Fruit fly (Drosophila melanogaster) whole organism, adult: ENCODE results near the gene GstD9.

Source experiments
- CG11617 ChIP-seq: fragments of 200-800 bp; sonication (Bioruptor generic); optimal IDR thresholded peaks from 2 replicates; lab custom pipeline; 2017; ENCODE audit warnings: mild to moderate bottlenecking, missing biosample characterization, missing genetic modification reagents, missing genetic modification characterization
- CG12768 ChIP-seq: fragments of 200-800 bp; sonication (Bioruptor generic); optimal IDR thresholded peaks from 2 replicates; lab custom pipeline; 2017; ENCODE audit warnings: missing biosample characterization, missing genetic modification characterization, mild to moderate bottlenecking, moderate library complexity, missing genetic modification reagents
- CG14711 ChIP-seq: fragments of 200-800 bp; sonication (Bioruptor generic); optimal IDR thresholded peaks from 2 replicates; lab custom pipeline; 2018; ENCODE audit warnings: missing biosample characterization, mild to moderate bottlenecking, missing genetic modification characterization, moderate library complexity
- CG1620 ChIP-seq: fragments of 200-800 bp; sonication (Bioruptor generic); optimal IDR thresholded peaks from 2 replicates; lab custom pipeline; 2016; ENCODE audit warnings: missing biosample characterization, missing genetic modification characterization
- CG33017 ChIP-seq: fragments of 200-800 bp; sonication (Bioruptor generic); optimal IDR thresholded peaks from 2 replicates; lab custom pipeline; 2018; ENCODE audit warnings: missing biosample characterization, mild to moderate bottlenecking, missing genetic modification characterization, moderate library complexity
- CG5204 ChIP-seq: fragments of 200-800 bp; sonication (Bioruptor generic); optimal IDR thresholded peaks from 2 replicates; lab custom pipeline; 2016; ENCODE audit warnings: missing biosample characterization, missing genetic modification characterization
- CG7045 ChIP-seq: fragments of 200-800 bp; sonication (Bioruptor generic); optimal IDR thresholded peaks from 2 replicates; lab custom pipeline; 2017; ENCODE audit warnings: missing biosample characterization, mild to moderate bottlenecking, missing genetic modification characterization
- CG7101 ChIP-seq: fragments of 200-800 bp; sonication (Bioruptor generic); optimal IDR thresholded peaks from 2 replicates; lab custom pipeline; 2018; ENCODE audit warnings: missing biosample characterization, mild to moderate bottlenecking, missing genetic modification characterization, moderate library complexity
- Clk ChIP-seq: fragments of 200-800 bp; sonication (Bioruptor generic); optimal IDR thresholded peaks from 2 replicates; lab custom pipeline; 2017; ENCODE audit warnings: missing biosample characterization, missing genetic modification characterization
- Crg-1 ChIP-seq: fragments of 200-800 bp; sonication (Bioruptor generic); optimal IDR thresholded peaks from 2 replicates; lab custom pipeline; 2016; ENCODE audit warnings: missing biosample characterization, missing genetic modification characterization
- Hr96 ChIP-seq: fragments of 200-800 bp; sonication (Bioruptor generic); optimal IDR thresholded peaks from 2 replicates; lab custom pipeline; 2016; ENCODE audit warnings: missing biosample characterization, missing genetic modification characterization
- Mnt ChIP-seq: fragments of 200-800 bp; sonication (Bioruptor generic); optimal IDR thresholded peaks from 2 replicates; lab custom pipeline; 2016; ENCODE audit warnings: missing biosample characterization, mild to moderate bottlenecking, missing genetic modification characterization
- bab1 ChIP-seq: fragments of 200-800 bp; sonication (Bioruptor generic); optimal IDR thresholded peaks from 3 replicates; lab custom pipeline; 2019; ENCODE audit warnings: missing biosample characterization, mild to moderate bottlenecking, missing genetic modification characterization, moderate library complexity
- cic ChIP-seq: fragments of 200-800 bp; sonication (Bioruptor generic); optimal IDR thresholded peaks from 2 replicates; lab custom pipeline; 2017; ENCODE audit warnings: missing biosample characterization, mild to moderate bottlenecking, missing genetic modification characterization, moderate library complexity
- cnc ChIP-seq, 2 experiments: fragments of >200 bp; optimal IDR thresholded peaks; 2 replicates each; lab custom pipeline; 2017
- kay ChIP-seq: fragments of 200-800 bp; sonication (Bioruptor generic); peaks from one replicate; lab custom pipeline; 2016; ENCODE audit warnings: missing biosample characterization, missing genetic modification characterization, borderline replicate concordance
- ovo ChIP-seq: fragments of 200-800 bp; sonication (Bioruptor generic); optimal IDR thresholded peaks from 2 replicates; lab custom pipeline; 2016; ENCODE audit warnings: missing biosample characterization, missing genetic modification characterization
- pad ChIP-seq: fragments of 200-800 bp; sonication (Bioruptor generic); optimal IDR thresholded peaks from 3 replicates; lab custom pipeline; 2017; ENCODE audit warnings: missing biosample characterization, missing genetic modification characterization, mild to moderate bottlenecking, moderate library complexity, missing genetic modification reagents
- tj ChIP-seq: fragments of 200-800 bp; sonication (Bioruptor generic); optimal IDR thresholded peaks from 3 replicates; lab custom pipeline; 2017; ENCODE audit warnings: missing biosample characterization, mild to moderate bottlenecking, missing genetic modification characterization, moderate library complexity
- toe ChIP-seq: fragments of 200-800 bp; sonication (Bioruptor generic); optimal IDR thresholded peaks from 2 replicates; lab custom pipeline; 2016; ENCODE audit warnings: missing biosample characterization, missing genetic modification characterization

Gene GstD9

dm6 chr3R:12367464-12367863 is at the start of gene GstD9:
Gene GstD9, minus strand, starts transcription at chr3R:12367564.
- TF ChIP-seq CG33017 = no peak
- TF ChIP-seq CG7045 (GFP tag; lab: Kevin White, UChicago) = no peak
- TF ChIP-seq CG14711 (tag; lab: Kevin White, UChicago) = no peak
- TF ChIP-seq toe (GFP tag; lab: Kevin White, UChicago) = no peak
- no peak for TF ChIP-seq bab1 (GFP tag; lab: Kevin White, UChicago)
- no peak for TF ChIP-seq ovo (GFP tag; lab: Kevin White, UChicago)
- no peak for TF ChIP-seq tj
- TF ChIP-seq CG11617 = no peak
- TF ChIP-seq Clk (GFP tag; lab: Kevin White, UChicago) = no peak
- TF ChIP-seq CG12768 = no peak
- no peak for TF ChIP-seq pad (GFP tag; lab: Kevin White, UChicago)
- no peak for TF ChIP-seq cnc (optimal IDR thresholded peaks at IDR 0.05; lab: Kevin White, UChicago)
- TF ChIP-seq kay = no peak
- TF ChIP-seq Hr96 = no peak
- TF ChIP-seq CG1620 = no peak
- TF ChIP-seq cic (GFP tag; lab: Kevin White, UChicago) = no peak
- TF ChIP-seq CG5204 (GFP tag; lab: Kevin White, UChicago) = no peak

DNA sequence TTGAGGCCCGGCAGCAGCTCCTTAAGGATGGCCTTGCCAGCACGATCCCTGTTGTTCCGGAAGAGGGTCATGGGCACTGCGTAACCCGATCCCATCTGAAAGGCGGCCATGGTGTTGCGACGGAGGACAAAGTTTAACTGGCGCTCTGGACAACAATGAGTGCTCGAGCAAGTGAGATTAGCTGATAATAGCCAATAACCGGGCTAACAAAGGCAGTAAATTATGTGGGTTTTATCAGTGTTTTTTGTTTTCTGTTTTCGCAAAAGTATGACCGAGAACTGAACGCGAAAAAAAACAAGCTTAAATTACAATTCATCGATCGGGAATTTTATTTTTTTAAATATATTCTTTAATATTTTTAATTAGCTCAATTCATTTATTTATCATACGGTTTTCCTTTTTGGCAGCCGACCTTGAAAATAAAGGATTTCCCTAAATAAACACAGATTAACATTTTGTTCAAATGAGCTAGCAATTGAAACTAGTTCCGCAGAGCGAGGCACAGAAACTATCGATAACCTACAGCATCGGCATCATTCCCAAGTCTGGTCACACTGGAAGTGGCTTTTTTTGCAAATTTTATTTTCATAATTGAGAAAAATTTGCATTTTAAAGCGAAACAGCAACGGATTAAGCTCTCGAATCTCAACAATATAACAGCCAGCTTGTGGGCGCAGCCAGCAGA is 46.1 kb upstream of the GstD9 start, which contains the start of the genes Dip-C and pps:
Gene Dip-C (minus strand): TSS at position 486 of the 685 bp plus-strand sequence.
Gene pps (plus strand): TSS at position 555 of the 685 bp plus-strand sequence.
- TF ChIP-seq CG33017 = peak; percentile 27
- TF ChIP-seq CG14711 (tag; lab: Kevin White, UChicago) = no peak
- TF ChIP-seq bab1 (GFP tag; lab: Kevin White, UChicago) = peak; percentile 14
- TF ChIP-seq Mnt (GFP tag; lab: Kevin White, UChicago) = peak; percentile 10
- no peak for TF ChIP-seq CG1620
- TF ChIP-seq CG11617 = peak; percentile 11

DNA sequence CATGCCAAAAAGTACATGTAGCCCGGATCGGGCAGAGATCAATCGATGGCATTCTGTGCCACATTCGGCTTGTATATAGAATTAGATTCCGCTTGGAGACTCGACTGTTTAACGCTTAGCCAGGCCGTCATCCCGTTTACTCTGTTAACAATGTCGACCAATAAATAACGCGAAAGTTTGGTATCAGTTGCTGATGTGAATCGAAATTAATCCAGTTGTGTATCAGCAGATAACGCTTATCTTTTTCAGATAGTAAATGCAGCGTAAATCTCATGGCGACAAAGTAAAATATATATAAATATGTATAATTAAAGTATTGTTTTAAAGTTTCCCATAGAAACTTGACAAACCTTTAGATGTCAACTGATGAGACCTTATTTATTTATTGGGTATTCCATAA is 44.1 kb upstream of the GstD9 start:
- TF ChIP-seq Hr96 (no peak), kay (no peak), CG5204 (GFP tag; lab: Kevin White, UChicago) (no peak), CG33017 (no peak), CG7045 (GFP tag; lab: Kevin White, UChicago) (no peak), CG12768 (no peak), pad (GFP tag; lab: Kevin White, UChicago) (no peak), tj (no peak), CG7101 (tag; lab: Kevin White, UChicago) (no peak)

DNA sequence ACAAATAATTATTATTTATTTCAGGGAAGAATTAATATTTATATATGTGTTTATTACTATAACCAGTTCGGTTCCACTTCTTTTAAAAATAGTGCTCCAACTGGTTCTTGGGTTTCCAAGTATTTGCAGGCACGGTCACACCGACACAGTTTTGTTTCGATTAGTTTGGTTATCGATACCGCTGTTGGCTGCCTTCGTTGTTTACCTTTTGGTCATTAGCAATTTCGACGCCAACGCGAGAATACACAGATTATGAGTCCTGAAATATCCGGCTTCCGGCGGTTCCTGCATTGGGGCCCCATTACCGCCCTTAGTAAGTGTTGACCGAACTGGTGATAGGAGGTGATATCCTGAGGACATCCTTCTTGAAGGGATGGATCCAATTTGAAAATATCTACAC is 40.8 kb upstream of the GstD9 start, which contains the start of gene CG5196:
Gene CG5196 (plus strand): TSS at position 157 of the 400 bp plus-strand sequence.
- TF ChIP-seq bab1 (GFP tag; lab: Kevin White, UChicago) (peak; percentile 60), cnc (optimal IDR thresholded peaks at IDR 0.05; lab: Kevin White, UChicago) (no peak), Crg-1 (GFP tag; lab: Kevin White, UChicago) (no peak), CG5204 (GFP tag; lab: Kevin White, UChicago) (no peak), CG11617 (peak; percentile 8), CG7045 (GFP tag; lab: Kevin White, UChicago) (no peak), tj (no peak), CG14711 (tag; lab: Kevin White, UChicago) (peak; percentile 2), CG12768 (no peak), ovo (GFP tag; lab: Kevin White, UChicago) (no peak), CG1620 (peak; percentile 20), cic (GFP tag; lab: Kevin White, UChicago) (peak; percentile 2), pad (GFP tag; lab: Kevin White, UChicago) (no peak), kay (no peak), Clk (GFP tag; lab: Kevin White, UChicago) (no peak), Mnt (GFP tag; lab: Kevin White, UChicago) (peak; percentile 50), CG33017 (no peak), toe (GFP tag; lab: Kevin White, UChicago) (no peak), Hr96 (no peak), CG7101 (tag; lab: Kevin White, UChicago) (peak; percentile 35)

DNA sequence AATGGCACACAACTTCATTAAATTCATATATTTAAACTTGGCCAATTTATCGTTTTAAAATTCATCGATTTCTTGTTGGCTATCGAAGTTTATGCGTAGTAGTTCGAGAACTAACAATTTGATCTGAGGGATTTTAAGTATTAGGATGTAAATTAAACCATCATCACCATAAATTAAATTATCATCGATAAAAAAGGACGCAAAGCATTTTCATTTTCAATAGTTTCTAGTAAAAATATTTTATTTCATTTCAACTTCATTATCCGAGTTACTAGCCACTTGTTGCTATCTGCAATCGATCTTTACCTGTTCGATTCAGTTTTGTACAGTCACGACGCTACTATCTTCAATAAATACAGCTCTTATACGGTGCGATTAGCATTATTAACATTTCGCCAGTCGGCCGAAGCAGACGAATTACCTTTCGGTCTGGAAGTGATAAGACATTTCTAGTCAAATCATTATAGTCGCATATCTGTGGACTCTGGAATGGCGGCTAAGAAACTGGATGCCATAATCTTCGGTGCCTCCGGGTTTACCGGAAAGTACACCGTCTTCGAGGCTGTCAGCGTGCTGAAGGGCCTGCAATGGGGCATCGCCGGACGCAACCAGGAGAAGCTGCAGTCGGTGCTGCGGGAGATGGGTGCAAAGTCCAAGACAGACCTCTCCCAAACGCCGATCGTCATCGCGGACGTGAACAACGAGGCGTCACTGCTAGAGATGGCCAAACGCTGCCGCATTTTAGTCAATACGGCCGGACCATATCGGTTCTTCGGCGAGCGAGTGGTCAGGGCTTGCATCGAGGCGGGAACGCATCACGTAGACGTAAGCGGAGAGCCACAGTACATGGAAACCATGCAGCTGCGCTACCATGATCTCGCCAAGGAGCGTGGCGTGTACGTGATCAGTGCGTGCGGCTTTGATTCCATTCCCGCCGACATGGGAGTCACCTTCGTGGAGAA is 39.2 kb upstream of the GstD9 start, which contains the start of gene CG5167:
Gene CG5167 (plus strand): TSS at position 298 of the 962 bp plus-strand sequence.
- TF ChIP-seq pad (GFP tag; lab: Kevin White, UChicago) (no peak), cnc (optimal IDR thresholded peaks at IDR 0.05; lab: Kevin White, UChicago) (peak in 1 of 2 experiments; percentile 79), CG12768 (peak; percentile 96), tj (peak; percentile 28), CG33017 (peak; percentile 69), Hr96 (peak; percentile 57), CG14711 (tag; lab: Kevin White, UChicago) (peak; percentile 65), ovo (GFP tag; lab: Kevin White, UChicago) (peak; percentile 25), CG11617 (peak; percentile 70), Mnt (GFP tag; lab: Kevin White, UChicago) (peak; percentile 33), Clk (GFP tag; lab: Kevin White, UChicago) (no peak), CG1620 (no peak), Crg-1 (GFP tag; lab: Kevin White, UChicago) (no peak), cic (GFP tag; lab: Kevin White, UChicago) (peak; percentile 47), bab1 (GFP tag; lab: Kevin White, UChicago) (peak; percentile 60), CG7101 (tag; lab: Kevin White, UChicago) (peak; percentile 59), toe (GFP tag; lab: Kevin White, UChicago) (peak; percentile 70), kay (no peak), CG7045 (GFP tag; lab: Kevin White, UChicago) (peak; percentile 24), CG5204 (GFP tag; lab: Kevin White, UChicago) (no peak)
